Fruit fly (Drosophila melanogaster): ENCODE data around the gene CG5445.

CG5445 gene

DNA sequence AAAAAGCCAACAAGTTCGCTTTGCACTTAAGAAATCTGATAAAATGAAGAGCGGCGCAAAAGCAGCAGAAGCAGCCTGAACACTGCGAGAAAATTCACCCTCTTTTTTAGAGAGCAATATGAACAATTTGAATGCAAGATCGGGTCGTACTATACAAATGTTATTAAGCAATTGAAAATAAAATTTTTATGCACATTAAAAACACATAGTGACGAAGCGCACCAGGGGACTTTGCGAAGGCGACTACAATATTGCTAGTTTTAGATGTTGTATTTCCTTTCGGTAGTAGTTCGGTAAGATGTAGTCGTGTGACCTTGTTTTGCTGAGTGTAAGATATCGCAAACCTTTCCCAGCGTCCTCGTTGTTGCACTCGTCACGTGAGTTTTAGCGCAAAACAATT is 69.3 kb downstream of the CG5445 start:
- no peak for TF ChIP-seq CG8478 (optimal IDR thresholded peaks at IDR 0.05)
- TF ChIP-seq CTCF (optimal IDR thresholded peaks at IDR 0.05), result no peak

DNA sequence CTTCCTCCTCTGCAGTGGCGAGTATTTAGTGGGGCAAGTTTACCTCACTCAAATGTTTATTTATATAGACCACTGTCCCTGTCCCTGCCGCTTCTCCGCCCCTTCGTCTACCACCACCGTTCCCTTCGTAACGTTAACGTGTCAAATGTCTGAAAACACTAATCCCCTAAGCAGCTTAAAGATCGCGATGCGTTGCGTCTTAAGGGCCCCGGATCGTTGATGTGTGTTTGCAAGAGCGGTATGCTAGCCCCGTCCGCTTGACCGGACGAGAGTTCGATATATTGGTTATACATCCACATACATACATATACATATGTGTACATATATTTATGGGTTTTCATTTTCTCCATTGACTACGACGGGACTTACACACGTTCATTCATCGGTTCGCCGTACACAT is 70.6 kb downstream of the CG5445 start:
- TF ChIP-seq CTCF (optimal IDR thresholded peaks at IDR 0.05), result no peak
- TF ChIP-seq CG8478 (optimal IDR thresholded peaks at IDR 0.05), result no peak

Measured in S2 (cell line).